Worm (Caenorhabditis elegans) whole organism, midembryonic: ENCODE data around the gene twk-25.
A peak's percentile ranks its signal among the peaks of the same experiment; 100 is the strongest.

ENCODE experiments used
- T22C8.4 ChIP-seq: fragments of 200-800 bp; sonication (Bioruptor generic); IDR thresholded peaks from 2 replicates; pipeline ENCODE4 v1.3.6; 2022; ENCODE audit warnings: missing genetic modification characterization, missing compliant biosample characterization
- flt-1 ChIP-seq: fragments of 200-800 bp; sonication (Bioruptor generic); IDR thresholded peaks from 2 replicates; pipeline ENCODE4 v1.3.6; 2022; ENCODE audit warnings: missing genetic modification characterization, missing compliant biosample characterization
- med-1 ChIP-seq: sonication (generic microtip); optimal IDR thresholded peaks from 2 replicates; lab custom pipeline; 2017; ENCODE audit warnings: missing genetic modification characterization, mild to moderate bottlenecking, missing compliant biosample characterization, antibody characterized with exemption, missing genetic modification reagents; ENCODE audit not compliant: insufficient read depth
- ref-1 ChIP-seq: fragments of 200-800 bp; sonication (Bioruptor generic); conservative IDR thresholded peaks from 2 replicates; pipeline ENCODE4 v1.3.6; 2022; ENCODE audit warnings: missing genetic modification reagents, missing genetic modification characterization, missing compliant biosample characterization
- tab-1 ChIP-seq: fragments of 200-800 bp; sonication (Bioruptor generic); IDR thresholded peaks from 2 replicates; pipeline ENCODE4 v1.3.6; 2022; ENCODE audit warnings: missing genetic modification characterization, missing compliant biosample characterization
- ztf-23 ChIP-seq: fragments of 200-800 bp; sonication (Bioruptor generic); IDR thresholded peaks from 2 replicates; pipeline ENCODE4 v1.3.6; 2022; ENCODE audit warnings: missing genetic modification reagents, missing genetic modification characterization, missing compliant biosample characterization
- ztf-29 ChIP-seq: fragments of 200-800 bp; sonication (Bioruptor generic); IDR thresholded peaks from 2 replicates; pipeline ENCODE4 v1.3.6; 2022; ENCODE audit warnings: missing genetic modification reagents, missing genetic modification characterization, missing compliant biosample characterization

DNA sequence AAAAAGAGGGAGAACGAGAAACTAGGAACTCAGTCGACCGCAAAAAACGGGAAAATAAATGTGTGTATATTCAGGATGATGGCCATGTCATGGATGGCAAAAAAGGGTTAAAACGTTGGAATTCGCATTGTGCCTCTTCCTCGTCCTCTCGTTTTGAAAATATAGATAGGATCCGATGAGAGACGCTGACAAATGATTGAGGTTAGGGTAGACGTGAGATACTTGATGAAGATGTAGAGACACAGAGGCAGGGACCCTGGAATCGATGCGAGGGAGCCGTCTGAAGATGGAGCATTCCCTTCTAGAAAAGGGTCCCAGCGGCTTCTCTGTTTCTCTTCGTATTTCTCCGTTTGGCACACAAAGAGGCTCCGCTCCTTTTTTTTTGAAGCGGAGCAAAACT lies 9.6 kb upstream of the twk-25 start:
- TF ChIP-seq ref-1 (no peak), flt-1 (no peak), tab-1 (GFP tag; lab: Robert Waterston, UW) (no peak), ztf-23 (0 out of 2 replicates have a peak, but pooled peaks have one; percentile 15), med-1 (GFP tag; lab: Kevin White, UChicago) (no peak), ztf-29 (GFP tag; lab: Robert Waterston, UW) (no peak), T22C8.4 (no peak)
